Fruit fly (Drosophila melanogaster): Measurements from ENCODE around the gene Top2.

Top2 gene

dm6 chr2L:19484539-19484938, 31.2 kb upstream of the Top2 start, which contains the start of the genes CG10195 and CG13084:
Gene CG10195, minus strand, starts transcription at chr2L:19484705.
Gene CG13084, plus strand, starts transcription at chr2L:19484930.
- TF ChIP-seq OdsH (GFP tag; optimal IDR thresholded peaks at IDR 0.05), result no peak
- no peak for TF ChIP-seq Jra (GFP tag; optimal IDR thresholded peaks at IDR 0.05)
- no peak for TF ChIP-seq Rel (GFP tag; optimal IDR thresholded peaks at IDR 0.05)
- no peak for TF ChIP-seq Rel (tag; optimal IDR thresholded peaks at IDR 0.05)
- TF ChIP-seq CrebA (GFP tag; optimal IDR thresholded peaks at IDR 0.05; ENCODE audit: borderline replicate concordance), result no peak
- no peak for TF ChIP-seq Sp1 (GFP tag; optimal IDR thresholded peaks at IDR 0.05)
- TF ChIP-seq psq (GFP tag; optimal IDR thresholded peaks at IDR 0.05), result no peak
- TF ChIP-seq brk (GFP tag; optimal IDR thresholded peaks at IDR 0.05), result no peak
- no peak for TF ChIP-seq Dif (GFP tag; optimal IDR thresholded peaks at IDR 0.05; ENCODE audit: partially characterized antibody)
- TF ChIP-seq h (GFP tag; optimal IDR thresholded peaks at IDR 0.05), result no peak

DNA sequence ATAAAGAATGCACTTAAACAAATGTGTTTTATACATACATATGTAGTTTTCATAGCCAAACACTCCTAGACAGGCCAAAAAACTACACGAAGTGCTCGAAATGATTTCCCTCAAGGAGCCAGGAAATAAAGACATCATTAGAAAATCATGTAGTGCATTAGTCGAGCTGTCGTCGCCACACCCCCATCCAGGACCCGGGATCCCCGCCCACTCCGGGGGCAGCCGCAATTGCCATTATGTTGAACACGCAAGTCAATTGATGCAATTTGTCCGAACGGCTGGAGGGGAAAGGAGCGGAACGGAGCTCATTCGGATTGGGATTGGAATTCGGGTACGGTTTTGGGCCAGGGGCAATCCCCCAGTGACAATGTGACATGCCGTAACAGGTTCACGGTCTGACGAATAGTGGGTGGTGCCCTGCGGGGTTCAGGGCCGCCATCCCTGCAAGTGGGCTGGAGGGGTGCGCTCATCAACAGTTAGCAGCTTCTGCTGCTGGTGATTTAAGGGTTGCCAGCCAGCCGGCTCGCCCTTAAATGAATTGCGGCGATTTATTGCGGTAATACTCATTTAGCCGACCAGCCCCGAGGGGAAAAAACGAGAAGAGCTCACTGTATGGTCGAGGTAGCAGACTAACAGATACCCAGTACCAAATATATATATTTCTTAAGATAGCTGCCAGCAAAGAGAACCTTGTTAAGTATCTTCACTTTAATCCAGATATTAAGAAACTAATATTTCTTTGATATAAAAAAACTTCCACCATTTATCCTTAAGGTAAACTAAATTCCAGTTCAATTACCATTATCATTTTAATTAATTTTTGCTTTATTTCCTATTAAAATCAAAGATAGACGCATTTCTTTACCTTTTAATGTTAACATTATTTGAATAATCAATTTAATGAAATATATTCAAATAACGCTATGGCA, 27.4 kb upstream of the Top2 start:
- TF ChIP-seq woc (GFP tag; optimal IDR thresholded peaks at IDR 0.05) (no peak), Dfd (GFP tag; optimal IDR thresholded peaks at IDR 0.05) (peak; percentile 95)

DNA sequence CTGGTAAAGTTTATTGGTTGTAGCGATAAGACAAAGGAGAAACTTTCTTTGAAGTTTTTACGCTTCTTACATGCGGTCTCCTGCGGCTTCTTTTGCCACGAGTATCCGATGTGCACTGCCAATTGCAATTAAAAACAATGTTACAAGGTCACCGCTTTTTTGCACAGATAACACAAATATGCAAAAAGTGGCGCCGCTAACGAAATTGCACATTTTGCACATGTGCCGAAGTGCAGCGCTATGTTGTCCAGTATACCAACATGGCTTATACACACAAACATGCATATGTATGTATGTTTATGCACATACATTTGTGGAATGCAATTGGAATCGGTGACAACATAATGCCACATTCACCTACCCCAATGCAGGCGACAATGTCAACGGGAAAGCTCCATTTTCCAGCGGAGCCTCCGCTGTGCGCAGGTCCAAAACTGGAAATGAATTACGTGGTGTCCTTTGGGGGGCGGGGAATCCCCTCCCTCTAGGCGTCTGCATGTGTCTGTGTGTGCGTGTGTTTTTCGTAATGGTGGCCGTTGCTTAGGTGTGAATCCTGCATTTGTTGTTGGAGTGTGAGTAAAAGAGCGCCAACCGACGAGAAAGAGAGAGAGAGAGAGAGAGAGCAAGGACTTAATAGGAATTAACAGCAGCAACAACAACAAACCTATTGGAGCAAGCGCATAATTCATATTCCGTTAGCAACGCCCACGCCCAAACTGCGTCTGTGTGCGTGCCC, 26.1 kb upstream of the Top2 start:
- TF ChIP-seq OdsH (GFP tag; optimal IDR thresholded peaks at IDR 0.05) (no peak), foxo (GFP tag; optimal IDR thresholded peaks at IDR 0.05) (no peak), usp (GFP tag; optimal IDR thresholded peaks at IDR 0.05) (no peak), Hr78 (GFP tag; optimal IDR thresholded peaks at IDR 0.05) (no peak), psq (GFP tag; optimal IDR thresholded peaks at IDR 0.05) (no peak), Rel (GFP tag; optimal IDR thresholded peaks at IDR 0.05) (no peak), Rel (tag; optimal IDR thresholded peaks at IDR 0.05) (no peak), Sp1 (GFP tag; optimal IDR thresholded peaks at IDR 0.05) (no peak), ey (GFP tag; optimal IDR thresholded peaks at IDR 0.05) (no peak), Mio (GFP tag; optimal IDR thresholded peaks at IDR 0.05) (no peak), GATAd (GFP tag; optimal IDR thresholded peaks at IDR 0.05) (no peak), tai (GFP tag; optimal IDR thresholded peaks at IDR 0.05) (no peak), rgr (GFP tag; optimal IDR thresholded peaks at IDR 0.05) (no peak), HLH106 (tag; optimal IDR thresholded peaks at IDR 0.05) (no peak), pan (optimal IDR thresholded peaks at IDR 0.05) (no peak), br (GFP tag; optimal IDR thresholded peaks at IDR 0.05) (no peak), Abd-B (GFP tag; optimal IDR thresholded peaks at IDR 0.05) (no peak), Dif (GFP tag; optimal IDR thresholded peaks at IDR 0.05; ENCODE audit: partially characterized antibody) (no peak), N (GFP tag; optimal IDR thresholded peaks at IDR 0.05) (no peak), jim (GFP tag; optimal IDR thresholded peaks at IDR 0.05) (no peak), Dfd (GFP tag; optimal IDR thresholded peaks at IDR 0.05) (no peak)

- TF ChIP-seq CG9705 (GFP tag; optimal IDR thresholded peaks at IDR 0.05) (no peak), tai (GFP tag; optimal IDR thresholded peaks at IDR 0.05) (no peak), Mio (GFP tag; optimal IDR thresholded peaks at IDR 0.05) (no peak)
These were observed 20.2 kb upstream of the Top2 start for dm6 chr2L:19473397-19474009.

DNA sequence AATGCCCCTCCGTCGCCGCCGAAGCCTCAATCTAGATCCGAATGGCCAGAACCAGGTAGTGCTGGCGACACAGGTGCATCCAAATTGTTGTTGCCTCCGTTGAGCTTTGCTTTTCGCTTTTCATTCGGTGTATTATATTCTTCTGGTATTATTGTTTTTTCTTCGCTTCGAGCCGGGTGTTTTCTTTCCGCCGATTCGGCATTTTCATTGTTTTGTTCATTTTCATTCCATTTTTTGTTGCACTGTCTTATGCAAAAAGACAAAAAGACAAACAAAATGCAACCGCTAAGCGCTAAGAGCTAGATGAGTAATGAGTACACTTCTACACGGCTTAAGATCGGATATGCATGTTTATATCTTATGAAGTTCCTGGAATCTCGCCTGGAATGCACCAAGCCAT, 19.0 kb upstream of the Top2 start:
- no peak for TF ChIP-seq Abd-B (GFP tag; optimal IDR thresholded peaks at IDR 0.05)
- TF ChIP-seq Myc (optimal IDR thresholded peaks at IDR 0.05), result no peak
- no peak for TF ChIP-seq br (GFP tag; optimal IDR thresholded peaks at IDR 0.05)
- TF ChIP-seq Hnf4 (GFP tag; optimal IDR thresholded peaks at IDR 0.05), result no peak
- TF ChIP-seq Vsx2 (GFP tag; optimal IDR thresholded peaks at IDR 0.05; ENCODE audit: partially characterized antibody), result no peak
- TF ChIP-seq Hr83 (GFP tag; optimal IDR thresholded peaks at IDR 0.05; ENCODE audit: poor library complexity, severe bottlenecking), result no peak
- TF ChIP-seq Mio (GFP tag; optimal IDR thresholded peaks at IDR 0.05), result no peak
- no peak for TF ChIP-seq CG9705 (GFP tag; optimal IDR thresholded peaks at IDR 0.05)
- TF ChIP-seq tai (GFP tag; optimal IDR thresholded peaks at IDR 0.05), result no peak
- no peak for TF ChIP-seq Dif (GFP tag; optimal IDR thresholded peaks at IDR 0.05; ENCODE audit: partially characterized antibody)
- no peak for TF ChIP-seq brk (GFP tag; optimal IDR thresholded peaks at IDR 0.05)
- no peak for TF ChIP-seq GATAd (GFP tag; optimal IDR thresholded peaks at IDR 0.05)
- no peak for TF ChIP-seq h (GFP tag; optimal IDR thresholded peaks at IDR 0.05)
- TF ChIP-seq usp (GFP tag; optimal IDR thresholded peaks at IDR 0.05), result no peak
- TF ChIP-seq dsf (GFP tag; optimal IDR thresholded peaks at IDR 0.05; ENCODE audit: borderline replicate concordance), result no peak
- TF ChIP-seq sage (GFP tag; optimal IDR thresholded peaks at IDR 0.05), result no peak
- TF ChIP-seq pan (optimal IDR thresholded peaks at IDR 0.05), result no peak
- TF ChIP-seq fru (GFP tag; optimal IDR thresholded peaks at IDR 0.05), result no peak
- no peak for TF ChIP-seq dmrt93B (GFP tag; optimal IDR thresholded peaks at IDR 0.05)

All from whole organism, wandering third instar larva.